Fruit fly (Drosophila melanogaster) S2 (cell line): ENCODE results near the gene Piezo.

Experiments
- CG8478 ChIP-seq: fragments of >200 bp; optimal IDR thresholded peaks from 2 replicates; lab custom pipeline; 2018
- CTCF ChIP-seq, 2 experiments: fragments of >200 bp; optimal IDR thresholded peaks; 2 replicates each; lab custom pipeline; 2018

DNA sequence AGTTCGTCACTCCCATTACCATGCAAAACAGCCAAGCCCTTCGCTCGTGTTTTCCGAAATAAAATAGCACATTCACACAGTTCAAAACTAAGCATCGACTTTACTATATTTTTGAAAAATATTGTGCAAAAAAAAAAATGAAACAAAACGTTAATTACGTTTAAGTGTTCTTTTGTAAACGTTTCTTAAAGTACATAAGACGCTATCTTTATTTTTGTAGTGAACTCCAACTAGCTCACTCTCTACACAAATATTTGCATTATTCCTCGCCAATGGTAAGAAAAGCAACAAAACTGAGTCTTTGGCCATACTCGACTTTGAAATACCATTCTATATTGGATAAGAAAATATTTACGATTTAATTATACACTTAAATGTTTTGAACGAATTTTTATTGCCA is 32.1 kb upstream of the Piezo start:
- TF ChIP-seq CG8478 (no peak), CTCF (optimal IDR thresholded peaks at IDR 0.05; lab: Kevin White, UChicago) (no peak)
